Worm (Caenorhabditis elegans) whole organism, midembryonic: ENCODE measurements around the gene F01G10.9.

Source experiments
- T22C8.4 ChIP-seq: fragments of 200-800 bp; sonication (Bioruptor generic); IDR thresholded peaks from 2 replicates; pipeline ENCODE4 v1.3.6; 2022; ENCODE audit warnings: missing genetic modification characterization, missing compliant biosample characterization
- cog-1 ChIP-seq: sonication (generic microtip); optimal IDR thresholded peaks from 2 replicates; lab custom pipeline; 2016; ENCODE audit warnings: missing genetic modification characterization, missing compliant biosample characterization
- klf-2 ChIP-seq: fragments of 200-800 bp; sonication (Bioruptor generic); conservative IDR thresholded peaks from 2 replicates; pipeline ENCODE4 v1.3.6; 2022; ENCODE audit warnings: missing genetic modification reagents, missing genetic modification characterization, missing compliant biosample characterization
- ztf-23 ChIP-seq: fragments of 200-800 bp; sonication (Bioruptor generic); IDR thresholded peaks from 2 replicates; pipeline ENCODE4 v1.3.6; 2022; ENCODE audit warnings: missing genetic modification reagents, missing genetic modification characterization, missing compliant biosample characterization
- ztf-29 ChIP-seq: fragments of 200-800 bp; sonication (Bioruptor generic); IDR thresholded peaks from 2 replicates; pipeline ENCODE4 v1.3.6; 2022; ENCODE audit warnings: missing genetic modification reagents, missing genetic modification characterization, missing compliant biosample characterization

DNA sequence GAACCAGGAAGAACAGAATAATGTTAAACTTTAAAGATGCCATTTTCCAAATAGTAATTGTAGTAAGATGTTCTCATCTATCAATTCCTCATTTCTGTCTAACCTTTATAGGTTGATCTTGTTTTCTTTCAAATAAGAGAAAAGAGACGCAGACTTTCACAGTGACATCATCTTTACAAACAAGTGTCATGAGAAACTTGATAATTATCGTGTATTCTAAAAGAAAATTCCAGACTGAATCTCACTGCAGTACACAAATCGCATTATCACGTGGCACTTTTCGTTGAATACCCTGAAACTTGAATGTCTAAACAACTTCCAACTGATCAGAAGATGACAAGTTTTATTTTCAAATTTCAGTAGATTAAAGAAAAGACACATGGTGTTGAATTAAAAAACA, 35.6 kb upstream of the F01G10.9 start, which contains the start of gene R09E10.13:
- no peak for TF ChIP-seq ztf-23 (GFP tag; lab: Robert Waterston, UW)
- TF ChIP-seq T22C8.4: no peak
- TF ChIP-seq ztf-29 (GFP tag; lab: Robert Waterston, UW): no peak
- no peak for TF ChIP-seq cog-1 (tag; lab: Kevin White, UChicago)
- TF ChIP-seq klf-2 (GFP tag; lab: Robert Waterston, UW): no peak
